Fruit fly (Drosophila melanogaster) S2 (cell line): Measurements from ENCODE around the gene CG5435.

Experiments used
- CG8478 ChIP-seq: fragments of >200 bp; optimal IDR thresholded peaks from 2 replicates; lab custom pipeline; 2018
- CTCF ChIP-seq, 2 experiments: fragments of >200 bp; optimal IDR thresholded peaks; 2 replicates each; lab custom pipeline; 2018

- TF ChIP-seq CG8478 (lab: Kevin White, UChicago) = no peak
- no peak for TF ChIP-seq CTCF (optimal IDR thresholded peaks at IDR 0.05; lab: Kevin White, UChicago)
Measured at dm6 chr2L:12474212-12474891, 43.7 kb upstream of the CG5435 start.
